Worm (Caenorhabditis elegans): ENCODE data around the gene lit-1.

lit-1 gene

DNA sequence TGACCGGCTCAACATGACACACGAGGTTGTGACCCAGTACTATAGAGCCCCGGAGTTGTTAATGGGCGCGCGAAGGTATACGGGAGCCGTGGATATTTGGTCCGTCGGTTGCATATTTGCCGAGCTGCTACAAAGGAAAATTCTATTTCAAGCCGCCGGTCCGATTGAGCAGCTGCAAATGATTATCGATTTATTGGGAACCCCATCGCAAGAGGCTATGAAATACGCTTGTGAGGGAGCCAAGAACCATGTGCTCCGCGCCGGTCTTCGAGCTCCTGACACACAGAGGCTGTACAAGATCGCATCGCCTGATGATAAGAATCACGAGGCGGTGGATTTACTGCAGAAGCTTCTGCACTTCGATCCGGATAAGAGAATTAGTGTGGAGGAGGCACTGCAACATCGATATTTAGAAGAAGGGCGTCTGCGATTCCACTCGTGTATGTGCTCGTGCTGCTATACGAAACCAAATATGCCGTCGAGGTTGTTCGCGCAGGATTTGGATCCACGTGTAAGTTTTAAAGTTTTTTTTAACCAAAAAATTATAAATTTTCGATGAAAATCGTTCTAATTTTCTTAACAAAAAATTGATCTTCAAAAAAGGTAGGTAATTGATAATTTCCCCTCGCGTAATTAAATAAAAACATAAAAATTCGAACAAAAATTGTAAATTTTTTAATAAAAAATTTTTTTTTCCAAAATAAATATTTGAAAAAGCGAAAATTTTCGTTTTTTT is 20.8 kb downstream of the lit-1 start:
- TF ChIP-seq ztf-25 (GFP tag; IDR thresholded peaks at IDR 0.05) (no peak), zfh-2 (GFP tag; conservative IDR thresholded peaks at IDR 0.05) (peak; percentile 47; the same call in 1 of the 2 replicates), dox-1 (GFP tag; IDR thresholded peaks at IDR 0.05) (peak; percentile 55), mel-28 (tag; optimal IDR thresholded peaks at IDR 0.05; ENCODE audit: borderline replicate concordance) (peak; percentile 55), ekl-4 (GFP tag; IDR thresholded peaks at IDR 0.05) (0 out of 2 replicates have a peak, but pooled peaks have one; percentile 28), C17E4.6 (GFP tag; IDR thresholded peaks at IDR 0.05) (no peak), cebp-1 (GFP tag; IDR thresholded peaks at IDR 0.05) (no peak), cebp-1 (tag; optimal IDR thresholded peaks at IDR 0.05) (peak; percentile 28), xnd-1 (tag; optimal IDR thresholded peaks at IDR 0.05) (no peak), hmg-1.2 (GFP tag; IDR thresholded peaks at IDR 0.05) (0 out of 2 replicates have a peak, but pooled peaks have one; percentile 11)

DNA sequence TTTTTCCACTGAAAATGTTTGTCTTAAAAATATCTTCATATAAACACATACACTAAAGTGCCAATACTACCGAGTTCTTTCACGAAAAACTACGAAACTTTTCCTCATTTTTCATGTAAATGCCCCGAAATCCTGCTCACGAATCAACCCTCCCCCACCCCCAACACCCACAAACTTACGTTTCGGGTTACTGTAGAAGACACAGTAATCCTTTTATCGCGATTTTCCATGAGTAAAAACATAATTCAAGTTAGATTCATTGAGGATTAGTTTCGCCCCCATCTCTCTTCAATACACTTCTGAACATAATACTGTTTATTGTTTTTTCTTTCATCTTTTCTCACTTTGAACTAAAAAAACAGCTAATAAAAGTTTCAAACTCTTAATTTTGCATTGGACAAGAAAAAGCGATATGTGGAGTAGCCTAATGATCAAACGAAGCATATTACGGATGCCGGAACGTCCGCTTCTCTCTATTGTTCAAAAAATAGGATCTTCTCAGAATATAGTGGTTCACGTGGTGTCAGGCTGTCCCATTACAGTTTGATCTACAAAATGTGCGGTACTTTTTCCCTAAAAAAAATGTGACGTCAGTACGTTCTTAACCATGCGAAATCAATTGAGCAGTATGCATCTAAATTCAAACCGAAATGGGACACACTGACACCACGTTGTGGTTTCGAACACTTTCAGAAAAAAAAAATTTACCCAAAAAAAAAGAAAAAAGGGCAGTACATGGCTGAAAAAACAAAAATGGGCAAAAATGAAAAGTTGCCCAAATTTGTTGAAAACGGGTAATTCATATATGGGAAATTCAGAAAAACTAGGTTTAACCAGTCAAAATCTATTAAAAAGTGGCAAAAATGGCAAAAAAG is 22.5 kb downstream of the lit-1 start:
- TF ChIP-seq K12H6.12 (tag; optimal IDR thresholded peaks at IDR 0.05) (peak; percentile 42), nfyb-1 (GFP tag; IDR thresholded peaks at IDR 0.05) (peak; percentile 60; the same call in 1 of the 2 replicates), ekl-4 (GFP tag; IDR thresholded peaks at IDR 0.05) (no peak), F52B5.7 (tag; optimal IDR thresholded peaks at IDR 0.05) (no peak), zim-3 (tag; optimal IDR thresholded peaks at IDR 0.05) (peak; percentile 37), ceh-100 (GFP tag; IDR thresholded peaks at IDR 0.05) (0 out of 2 replicates have a peak, but pooled peaks have one; percentile 16), him-1 (tag; optimal IDR thresholded peaks at IDR 0.05) (peak; percentile 88), dox-1 (GFP tag; IDR thresholded peaks at IDR 0.05) (0 out of 2 replicates have a peak, but pooled peaks have one; percentile 5), ama-1 (optimal IDR thresholded peaks at IDR 0.05) (peak; percentile 8), ama-1 (GFP tag; optimal IDR thresholded peaks at IDR 0.05) (no peak)

DNA sequence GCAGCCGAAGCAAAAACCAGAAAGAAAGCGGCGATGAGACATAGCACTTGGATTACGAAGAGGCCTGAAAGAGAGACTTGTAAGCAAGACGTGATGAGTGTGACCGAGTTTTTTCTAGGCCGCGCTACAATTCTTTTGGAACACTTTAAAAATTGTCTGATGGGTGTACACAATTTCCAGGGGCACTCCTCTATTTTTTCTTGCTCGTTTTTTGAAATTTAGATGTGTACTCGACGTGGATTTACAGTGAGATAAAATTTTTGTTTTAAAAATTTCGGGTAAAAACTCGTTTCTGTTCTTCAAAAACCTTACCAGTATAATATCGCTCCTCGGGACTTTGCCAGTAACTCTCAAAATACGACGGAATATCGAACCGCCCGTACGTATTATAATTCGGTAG is 28.0 kb downstream of the lit-1 start:
- no peak for TF ChIP-seq tbx-9 (tag; optimal IDR thresholded peaks at IDR 0.05; ENCODE audit: borderline replicate concordance)
- TF ChIP-seq xnd-1 (tag; optimal IDR thresholded peaks at IDR 0.05), result no peak
- no peak for TF ChIP-seq ceh-100 (GFP tag; IDR thresholded peaks at IDR 0.05)
- no peak for TF ChIP-seq ets-4 (GFP tag; optimal IDR thresholded peaks at IDR 0.05)
- no peak for TF ChIP-seq snpc-3.4 (tag; optimal IDR thresholded peaks at IDR 0.05)
- TF ChIP-seq hlh-26 (GFP tag; conservative IDR thresholded peaks at IDR 0.05), result no peak
- no peak for TF ChIP-seq lin-54 (GFP tag; optimal IDR thresholded peaks at IDR 0.05)
- TF ChIP-seq ZK185.1 (tag; optimal IDR thresholded peaks at IDR 0.05; ENCODE audit: poor library complexity, severe bottlenecking), result no peak
- TF ChIP-seq K12H6.12 (tag; optimal IDR thresholded peaks at IDR 0.05), result no peak
- no peak for TF ChIP-seq ztf-18 (tag; optimal IDR thresholded peaks at IDR 0.05)
- TF ChIP-seq ceh-40 (GFP tag; IDR thresholded peaks at IDR 0.05), result no peak
- no peak for TF ChIP-seq ceh-58 (GFP tag; IDR thresholded peaks at IDR 0.05)
- no peak for TF ChIP-seq bed-1 (GFP tag; IDR thresholded peaks at IDR 0.05)
- TF ChIP-seq nhr-120 (GFP tag; IDR thresholded peaks at IDR 0.05), result no peak
- no peak for TF ChIP-seq Y53G8AR.9 (GFP tag; conservative IDR thresholded peaks at IDR 0.05)
- TF ChIP-seq dpl-1 (GFP tag; optimal IDR thresholded peaks at IDR 0.05), result no peak
- TF ChIP-seq mcd-1 (GFP tag; IDR thresholded peaks at IDR 0.05), result no peak
- no peak for TF ChIP-seq B0261.1 (tag; optimal IDR thresholded peaks at IDR 0.05)
